Worm (Caenorhabditis elegans) whole organism, L2 larva: Measurements from ENCODE around the gene sod-5.

Experiments used
- ZK546.5 ChIP-seq: sonication (generic microtip); optimal IDR thresholded peaks from 2 replicates; lab custom pipeline; 2017; ENCODE audit warnings: missing biosample characterization, missing genetic modification characterization
- mdl-1 ChIP-seq, 2 experiments: fragments of 150-350 bp in 1 of 2; sonication (generic microtip) in 1 of 2; optimal IDR thresholded peaks; 2 replicates each; lab custom pipeline; 2017; ENCODE audit warnings: missing biosample characterization in 2 of 2, missing genetic modification characterization in 2 of 2
- unc-39 ChIP-seq: fragments of 150-350 bp; optimal IDR thresholded peaks from 2 replicates; lab custom pipeline; 2014; ENCODE audit warnings: missing biosample characterization, missing genetic modification characterization
- unc-55 ChIP-seq: fragments of 150-350 bp; sonication (generic microtip); optimal IDR thresholded peaks from 3 replicates; lab custom pipeline; 2014; ENCODE audit warnings: missing biosample characterization, missing genetic modification reagents, missing genetic modification characterization
- unc-62 ChIP-seq: fragments of 150-350 bp; optimal IDR thresholded peaks from 2 replicates; lab custom pipeline; 2014; ENCODE audit warnings: missing biosample characterization, missing genetic modification reagents, missing genetic modification characterization

ce11 chrII:4435134-4435533 lies 17.7 kb downstream of the sod-5 start, which contains the start of gene nhr-273:
- TF ChIP-seq unc-62 (GFP tag; lab: Kevin White, UChicago), result no peak
- TF ChIP-seq unc-55 (GFP tag; lab: Kevin White, UChicago), result no peak
- TF ChIP-seq mdl-1 (tag; optimal IDR thresholded peaks at IDR 0.05; lab: Kevin White, UChicago), result no peak
- TF ChIP-seq unc-39 (tag; lab: Kevin White, UChicago), result no peak
- no peak for TF ChIP-seq ZK546.5 (tag; lab: Kevin White, UChicago)
